Fruit fly (Drosophila melanogaster): ENCODE measurements around the gene Plap.

dm6 chr2L:1127434-1128089 lies 42.6 kb downstream of the Plap start:
- TF ChIP-seq ttk (optimal IDR thresholded peaks at IDR 0.05) (no peak), Sin3A (optimal IDR thresholded peaks at IDR 0.05) (no peak), psq (optimal IDR thresholded peaks at IDR 0.05) (no peak), h (optimal IDR thresholded peaks at IDR 0.05) (no peak), insv (optimal IDR thresholded peaks at IDR 0.05) (no peak)
